Worm (Caenorhabditis elegans): ENCODE results near the gene C33G3.6.

The C33G3.6 gene

DNA sequence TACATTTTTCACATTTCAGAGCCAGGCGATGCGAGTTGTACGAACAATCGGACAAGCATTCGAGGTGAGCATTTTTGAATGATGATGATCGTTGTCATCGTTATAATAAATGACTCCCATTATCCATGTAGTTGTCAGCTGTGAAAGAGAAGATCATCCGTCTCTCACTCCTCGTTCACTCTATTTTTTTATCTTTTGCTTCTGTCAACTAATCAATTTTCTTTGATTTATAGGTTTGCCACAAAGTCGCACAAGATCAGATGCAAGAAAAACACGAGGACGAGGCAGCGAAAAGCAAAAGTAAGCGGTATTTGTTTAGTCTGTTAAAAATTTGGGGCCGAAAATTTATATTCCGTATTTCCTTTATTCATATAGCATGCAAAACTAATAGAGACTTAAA, 27.6 kb downstream of the C33G3.6 start:
- no peak for TF ChIP-seq cebp-2 (GFP tag; IDR thresholded peaks at IDR 0.05)
- no peak for TF ChIP-seq snpc-4 (GFP tag; optimal IDR thresholded peaks at IDR 0.05)
- no peak for TF ChIP-seq snpc-4 (tag; optimal IDR thresholded peaks at IDR 0.05)
- TF ChIP-seq die-1 (tag; optimal IDR thresholded peaks at IDR 0.05) = no peak
- TF ChIP-seq ztf-25 (GFP tag; IDR thresholded peaks at IDR 0.05) = no peak
- no peak for TF ChIP-seq attf-5 (GFP tag; optimal IDR thresholded peaks at IDR 0.05)
- no peak for TF ChIP-seq cebp-1 (GFP tag; IDR thresholded peaks at IDR 0.05)
- no peak for TF ChIP-seq cebp-1 (tag; optimal IDR thresholded peaks at IDR 0.05)
- TF ChIP-seq aptf-3 (GFP tag; IDR thresholded peaks at IDR 0.05) = no peak
- no peak for TF ChIP-seq unc-130 (GFP tag; optimal IDR thresholded peaks at IDR 0.05)
- TF ChIP-seq Y53G8AR.9 (GFP tag; conservative IDR thresholded peaks at IDR 0.05) = no peak
- no peak for TF ChIP-seq lir-1 (GFP tag; conservative IDR thresholded peaks at IDR 0.05)
- no peak for TF ChIP-seq pbrm-1 (GFP tag; IDR thresholded peaks at IDR 0.05)
- no peak for TF ChIP-seq C17E4.6 (GFP tag; IDR thresholded peaks at IDR 0.05)
- no peak for TF ChIP-seq zfh-2 (GFP tag; conservative IDR thresholded peaks at IDR 0.05)
- no peak for TF ChIP-seq tbx-9 (tag; optimal IDR thresholded peaks at IDR 0.05; ENCODE audit: borderline replicate concordance)
- no peak for TF ChIP-seq lin-35 (GFP tag; optimal IDR thresholded peaks at IDR 0.05)
- no peak for TF ChIP-seq lsy-27 (tag; optimal IDR thresholded peaks at IDR 0.05; ENCODE audit: borderline replicate concordance, insufficient read depth)
- no peak for TF ChIP-seq sea-2 (GFP tag; IDR thresholded peaks at IDR 0.05)
- TF ChIP-seq let-526 (GFP tag; IDR thresholded peaks at IDR 0.05) = no peak
- no peak for TF ChIP-seq bed-2 (GFP tag; IDR thresholded peaks at IDR 0.05)

DNA sequence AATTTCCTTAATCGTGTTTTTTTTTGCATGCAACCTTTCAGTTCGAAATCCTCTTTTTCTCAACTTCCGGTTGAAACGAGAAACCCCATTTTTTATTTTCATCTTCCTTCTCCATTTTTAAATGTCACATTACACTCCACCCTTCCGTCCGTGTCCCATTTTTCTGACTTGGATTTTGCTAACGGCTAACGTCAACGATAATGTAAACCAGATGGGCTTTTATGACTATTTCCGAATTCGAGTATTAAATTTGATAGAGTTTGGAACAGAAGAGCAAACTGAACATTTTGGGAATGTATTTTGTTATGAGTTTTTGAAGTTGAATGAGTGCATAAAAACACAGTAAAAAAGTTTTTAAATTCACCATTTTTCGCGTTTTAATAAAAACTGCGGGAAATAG, 28.4 kb downstream of the C33G3.6 start:
- TF ChIP-seq cebp-1 (GFP tag; IDR thresholded peaks at IDR 0.05) (no peak), cebp-1 (tag; optimal IDR thresholded peaks at IDR 0.05) (no peak), attf-3 (GFP tag; conservative IDR thresholded peaks at IDR 0.05) (no peak), snpc-1.1 (tag; optimal IDR thresholded peaks at IDR 0.05; ENCODE audit: insufficient read depth) (no peak), attf-6 (GFP tag; IDR thresholded peaks at IDR 0.05) (no peak), nhr-80 (tag; optimal IDR thresholded peaks at IDR 0.05) (no peak), ztf-6 (GFP tag; IDR thresholded peaks at IDR 0.05) (no peak), unc-62 (GFP tag; optimal IDR thresholded peaks at IDR 0.05) (no peak), tbx-9 (tag; optimal IDR thresholded peaks at IDR 0.05; ENCODE audit: borderline replicate concordance) (no peak), akir-1 (GFP tag; optimal IDR thresholded peaks at IDR 0.05) (no peak), madf-8 (GFP tag; conservative IDR thresholded peaks at IDR 0.05) (no peak), mxl-1 (tag; optimal IDR thresholded peaks at IDR 0.05) (no peak)

DNA sequence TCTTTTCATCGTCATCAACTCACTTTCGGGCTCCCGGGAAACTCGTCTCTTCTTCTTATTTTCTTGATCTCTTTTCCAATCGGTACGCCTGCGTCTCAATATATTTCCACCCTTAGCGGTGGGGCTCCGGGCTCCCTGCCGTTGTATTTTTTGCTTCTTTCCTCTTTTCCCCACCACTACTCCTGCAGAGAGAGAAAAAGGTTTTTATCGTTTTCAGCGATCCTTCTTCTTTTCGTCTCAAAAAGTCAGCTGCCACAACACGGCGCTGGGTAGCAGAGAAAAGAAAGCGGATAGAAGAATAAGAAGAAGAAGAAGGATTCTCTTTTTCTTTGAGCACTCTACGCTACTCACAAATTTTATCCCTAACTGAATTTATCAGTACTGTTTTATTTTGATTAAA, 29.3 kb downstream of the C33G3.6 start:
- TF ChIP-seq F22D6.2 (tag; optimal IDR thresholded peaks at IDR 0.05) (no peak), zfh-2 (GFP tag; conservative IDR thresholded peaks at IDR 0.05) (peak; percentile 41; the same call in 1 of the 2 replicates)

DNA sequence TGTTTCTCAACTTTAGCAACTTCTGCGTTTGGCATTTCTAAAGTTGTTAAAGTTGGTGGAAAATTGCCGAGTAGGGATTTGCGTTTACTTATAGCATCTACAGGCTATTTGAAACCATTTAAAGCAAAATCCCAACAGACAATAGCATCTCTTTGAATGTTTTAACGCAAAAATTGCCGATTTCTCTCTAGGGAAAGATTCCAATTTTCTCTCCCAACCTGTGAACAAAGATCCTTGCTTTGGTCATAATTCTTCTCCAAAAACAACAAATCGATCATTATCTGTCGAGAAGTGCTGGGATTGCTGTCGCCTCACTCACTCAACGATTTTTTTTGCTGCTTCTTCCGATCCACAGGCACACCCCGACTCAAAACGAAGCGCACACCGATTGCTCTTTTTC, 30.4 kb downstream of the C33G3.6 start:
- no peak for TF ChIP-seq cebp-2 (GFP tag; IDR thresholded peaks at IDR 0.05)

DNA sequence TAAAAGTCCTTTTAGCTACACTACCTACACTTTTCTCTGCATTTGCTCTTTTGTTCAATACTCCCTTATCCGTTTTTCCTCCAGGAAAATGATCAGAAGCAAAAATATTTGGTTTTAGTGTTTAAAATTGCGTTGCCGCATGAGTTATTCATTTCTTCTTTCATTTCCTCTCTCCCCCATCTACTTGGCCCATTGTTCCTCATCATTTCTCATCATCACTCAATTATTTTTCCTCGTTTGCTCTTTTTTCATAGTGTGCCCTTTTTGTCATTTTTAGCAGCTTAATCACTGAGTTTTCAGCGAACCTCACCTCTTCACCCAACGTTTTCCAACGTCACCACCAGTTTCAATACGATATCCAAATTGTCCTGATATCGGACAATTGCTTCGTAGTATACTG, 34.9 kb downstream of the C33G3.6 start, which contains the start of gene dyc-1:
dyc-1 (plus strand) TSS at position 301 of the 400 bp plus-strand sequence.
- TF ChIP-seq snpc-1.3 (tag; optimal IDR thresholded peaks at IDR 0.05; ENCODE audit: insufficient read depth) = no peak
- TF ChIP-seq fkh-3 (tag; optimal IDR thresholded peaks at IDR 0.05) = no peak
- no peak for TF ChIP-seq egl-18 (GFP tag; IDR thresholded peaks at IDR 0.05)
- no peak for TF ChIP-seq Y67H2A.10 (GFP tag; conservative IDR thresholded peaks at IDR 0.05)
- TF ChIP-seq die-1 (tag; optimal IDR thresholded peaks at IDR 0.05) = no peak
- TF ChIP-seq madf-8 (GFP tag; conservative IDR thresholded peaks at IDR 0.05) = no peak
- no peak for TF ChIP-seq rec-8 (tag; optimal IDR thresholded peaks at IDR 0.05)
